Worm (Caenorhabditis elegans) whole organism, young adult: Measurements from ENCODE around the gene C44B7.7.

Experiments used
- B0261.1 ChIP-seq: sonication (generic microtip); optimal IDR thresholded peaks from 2 replicates; lab custom pipeline; 2016; ENCODE audit warnings: mild to moderate bottlenecking, missing genetic modification characterization, moderate library complexity, missing compliant biosample characterization
- C06A6.2 ChIP-seq: fragments of 200-800 bp; sonication (Bioruptor generic); conservative IDR thresholded peaks from 2 replicates; pipeline ENCODE4 v1.3.6; 2022; ENCODE audit warnings: missing genetic modification characterization, missing compliant biosample characterization
- C17E4.6 ChIP-seq: fragments of 200-800 bp; sonication (Bioruptor generic); IDR thresholded peaks from 2 replicates; pipeline ENCODE4 v1.3.6; 2022; ENCODE audit warnings: missing genetic modification reagents, missing genetic modification characterization, missing compliant biosample characterization
- D2030.7 ChIP-seq: fragments of 200-800 bp; sonication (Bioruptor generic); IDR thresholded peaks from 2 replicates; pipeline ENCODE4 v1.3.6; 2022; ENCODE audit warnings: missing genetic modification reagents, missing genetic modification characterization, missing compliant biosample characterization
- F22D6.2 ChIP-seq: sonication (generic microtip); optimal IDR thresholded peaks from 2 replicates; lab custom pipeline; 2016; ENCODE audit warnings: mild to moderate bottlenecking, missing genetic modification characterization, missing compliant biosample characterization
- F49E8.2 ChIP-seq: sonication (generic microtip); optimal IDR thresholded peaks from 3 replicates; lab custom pipeline; 2017; ENCODE audit warnings: missing genetic modification characterization, mild to moderate bottlenecking, missing compliant biosample characterization, antibody characterized with exemption, moderate library complexity; ENCODE audit not compliant: insufficient read depth
- F55B11.4 ChIP-seq: sonication (generic microtip); optimal IDR thresholded peaks from 2 replicates; lab custom pipeline; 2016; ENCODE audit warnings: missing compliant biosample characterization, missing genetic modification characterization, borderline replicate concordance; ENCODE audit not compliant: insufficient read depth
- K12H6.12 ChIP-seq: fragments of 200-800 bp; sonication (Bioruptor generic); optimal IDR thresholded peaks from 2 replicates; lab custom pipeline; 2018; ENCODE audit warnings: mild to moderate bottlenecking, missing genetic modification characterization, missing compliant biosample characterization
- Y53F4B.3 ChIP-seq: fragments of 200-800 bp; sonication (Bioruptor generic); IDR thresholded peaks from 2 replicates; pipeline ENCODE4 v1.3.6; 2022; ENCODE audit warnings: missing genetic modification reagents, missing genetic modification characterization, missing compliant biosample characterization
- Y53G8AR.9 ChIP-seq: fragments of 200-800 bp; sonication (Bioruptor generic); conservative IDR thresholded peaks from 2 replicates; pipeline ENCODE4 v1.3.6; 2022; ENCODE audit warnings: missing genetic modification reagents, missing genetic modification characterization, missing compliant biosample characterization
- ama-1 ChIP-seq, 3 experiments: fragments of 150-350 bp in 1 of 3; sonication (generic microtip) in 2 of 3; optimal IDR thresholded peaks; 2 replicates each; lab custom pipeline; 2014 to 2018; ENCODE audit warnings: missing biosample characterization in 2 of 3, missing genetic modification characterization in 2 of 3, missing genetic modification reagents in 2 of 3
- aptf-2 ChIP-seq: fragments of 200-800 bp; sonication (Bioruptor generic); conservative IDR thresholded peaks from 2 replicates; pipeline ENCODE4 v1.3.6; 2022; ENCODE audit warnings: missing genetic modification reagents, missing genetic modification characterization, missing compliant biosample characterization
- atf-7 ChIP-seq: sonication (generic microtip); optimal IDR thresholded peaks from 2 replicates; lab custom pipeline; 2017; ENCODE audit warnings: mild to moderate bottlenecking, missing genetic modification characterization, missing compliant biosample characterization
- attf-5 ChIP-seq: fragments of 200-800 bp; sonication (Bioruptor generic); optimal IDR thresholded peaks from 2 replicates; lab custom pipeline; 2018; ENCODE audit warnings: mild to moderate bottlenecking, missing genetic modification characterization, missing compliant biosample characterization
- bed-1 ChIP-seq: fragments of 200-800 bp; sonication (Bioruptor generic); IDR thresholded peaks from 2 replicates; pipeline ENCODE4 v1.3.6; 2022; ENCODE audit warnings: missing genetic modification reagents, missing genetic modification characterization, missing compliant biosample characterization
- ceh-100 ChIP-seq: fragments of 200-800 bp; sonication (Bioruptor generic); IDR thresholded peaks from 2 replicates; pipeline ENCODE4 v1.3.6; 2022; ENCODE audit warnings: missing genetic modification reagents, missing genetic modification characterization, missing compliant biosample characterization
- ceh-58 ChIP-seq: fragments of 200-800 bp; sonication (Bioruptor generic); IDR thresholded peaks from 2 replicates; pipeline ENCODE4 v1.3.6; 2022; ENCODE audit warnings: missing genetic modification characterization, missing compliant biosample characterization
- chd-7 ChIP-seq: sonication (generic microtip); optimal IDR thresholded peaks from 2 replicates; lab custom pipeline; 2016; ENCODE audit warnings: mild to moderate bottlenecking, missing genetic modification characterization, moderate library complexity, missing compliant biosample characterization
- efl-1 ChIP-seq: fragments of 150-350 bp; optimal IDR thresholded peaks from 2 replicates; lab custom pipeline; 2014; ENCODE audit warnings: missing biosample characterization, missing genetic modification reagents, missing genetic modification characterization
- hlh-26 ChIP-seq: fragments of 200-800 bp; sonication (Bioruptor generic); conservative IDR thresholded peaks from 2 replicates; pipeline ENCODE4 v1.3.6; 2022; ENCODE audit warnings: missing genetic modification reagents, missing genetic modification characterization, missing compliant biosample characterization
- hmg-1.2 ChIP-seq: fragments of 200-800 bp; sonication (Bioruptor generic); IDR thresholded peaks from 2 replicates; pipeline ENCODE4 v1.3.6; 2022; ENCODE audit warnings: missing genetic modification reagents, missing genetic modification characterization, missing compliant biosample characterization
- hmg-20 ChIP-seq: fragments of 200-800 bp; sonication (Bioruptor generic); IDR thresholded peaks from 2 replicates; pipeline ENCODE4 v1.3.6; 2022; ENCODE audit warnings: missing genetic modification reagents, missing genetic modification characterization, missing compliant biosample characterization
- lin-26 ChIP-seq: fragments of 200-800 bp; sonication (Bioruptor generic); IDR thresholded peaks from 2 replicates; pipeline ENCODE4 v1.3.6; 2022; ENCODE audit warnings: missing genetic modification reagents, missing genetic modification characterization, missing compliant biosample characterization
- lin-35 ChIP-seq, 3 experiments: fragments of 150-350 bp in 2 of 3; sonication (generic microtip) in 1 of 3; optimal IDR thresholded peaks; 2 replicates each; lab custom pipeline; 2014 to 2018; ENCODE audit warnings: missing biosample characterization in 3 of 3, missing genetic modification characterization in 3 of 3, missing genetic modification reagents in 3 of 3
- lsl-1 ChIP-seq: fragments of 200-800 bp; sonication (Bioruptor generic); optimal IDR thresholded peaks from 2 replicates; lab custom pipeline; 2018; ENCODE audit warnings: mild to moderate bottlenecking, missing genetic modification characterization, moderate library complexity, missing compliant biosample characterization
- madf-10 ChIP-seq: sonication (generic microtip); optimal IDR thresholded peaks from 2 replicates; lab custom pipeline; 2016; ENCODE audit warnings: mild to moderate bottlenecking, missing genetic modification characterization, missing compliant biosample characterization
- madf-3 ChIP-seq: fragments of 200-800 bp; sonication (Bioruptor generic); IDR thresholded peaks from 2 replicates; pipeline ENCODE4 v1.3.6; 2022; ENCODE audit warnings: missing genetic modification reagents, missing genetic modification characterization, missing compliant biosample characterization
- madf-6 ChIP-seq: fragments of 200-800 bp; sonication (Bioruptor generic); IDR thresholded peaks from 2 replicates; pipeline ENCODE4 v1.3.6; 2022; ENCODE audit warnings: missing genetic modification reagents, missing genetic modification characterization, missing compliant biosample characterization
- mcd-1 ChIP-seq: fragments of 200-800 bp; sonication (Bioruptor generic); IDR thresholded peaks from 2 replicates; pipeline ENCODE4 v1.3.6; 2022; ENCODE audit warnings: missing genetic modification reagents, missing genetic modification characterization, missing compliant biosample characterization
- mel-28 ChIP-seq: sonication (generic microtip); optimal IDR thresholded peaks from 2 replicates; lab custom pipeline; 2016; ENCODE audit warnings: borderline replicate concordance, mild to moderate bottlenecking, missing genetic modification characterization, missing compliant biosample characterization
- mxl-1 ChIP-seq: sonication (generic microtip); optimal IDR thresholded peaks from 2 replicates; lab custom pipeline; 2016; ENCODE audit warnings: missing genetic modification characterization, missing compliant biosample characterization
- nfyb-1 ChIP-seq: fragments of 200-800 bp; sonication (Bioruptor generic); IDR thresholded peaks from 2 replicates; pipeline ENCODE4 v1.3.6; 2022; ENCODE audit warnings: missing genetic modification reagents, missing genetic modification characterization, missing compliant biosample characterization
- nhr-179 ChIP-seq: sonication (generic microtip); optimal IDR thresholded peaks from 2 replicates; lab custom pipeline; 2016; ENCODE audit warnings: mild to moderate bottlenecking, missing genetic modification characterization, missing compliant biosample characterization
- nhr-80 ChIP-seq: sonication (generic microtip); optimal IDR thresholded peaks from 2 replicates; lab custom pipeline; 2016; ENCODE audit warnings: missing genetic modification characterization, missing compliant biosample characterization
- rec-8 ChIP-seq, 2 experiments: sonication (generic microtip); optimal IDR thresholded peaks; 2 replicates each; lab custom pipeline; 2016; ENCODE audit warnings: mild to moderate bottlenecking in 2 of 2, missing genetic modification characterization in 2 of 2, missing genetic modification reagents in 2 of 2, missing genotype in 2 of 2, missing biosample characterization in 1 of 2, missing compliant biosample characterization in 1 of 2, moderate library complexity in 1 of 2
- sdz-38 ChIP-seq: sonication (generic microtip); optimal IDR thresholded peaks from 2 replicates; lab custom pipeline; 2016; ENCODE audit warnings: missing genotype, missing genetic modification characterization, missing compliant biosample characterization
- snpc-1.1 ChIP-seq: sonication (generic microtip); optimal IDR thresholded peaks from 2 replicates; lab custom pipeline; 2017; ENCODE audit warnings: missing genetic modification characterization, mild to moderate bottlenecking, missing compliant biosample characterization, antibody characterized with exemption, moderate library complexity, missing genotype, missing genetic modification reagents; ENCODE audit not compliant: insufficient read depth
- snpc-3.4 ChIP-seq: sonication (generic microtip); optimal IDR thresholded peaks from 2 replicates; lab custom pipeline; 2017; ENCODE audit warnings: missing genetic modification characterization, mild to moderate bottlenecking, missing compliant biosample characterization, antibody characterized with exemption, moderate library complexity, missing genotype, missing genetic modification reagents
- snpc-4 ChIP-seq, 5 experiments: fragments of 150-350 bp in 1 of 5; sonication (generic microtip) in 4 of 5; optimal IDR thresholded peaks; 2 replicates each; lab custom pipeline; 2014 to 2018; ENCODE audit warnings: missing genetic modification characterization in 5 of 5, missing biosample characterization in 3 of 5, antibody characterized with exemption in 2 of 5, mild to moderate bottlenecking in 2 of 5, missing compliant biosample characterization in 2 of 5, missing genotype in 2 of 5, moderate library complexity in 2 of 5, missing genetic modification reagents in 1 of 5
- sptf-2 ChIP-seq: fragments of 200-800 bp; sonication (Bioruptor generic); optimal IDR thresholded peaks from 2 replicates; lab custom pipeline; 2018; ENCODE audit warnings: mild to moderate bottlenecking, missing genetic modification characterization, missing compliant biosample characterization
- tbp1 ChIP-seq: fragments of 200-800 bp; sonication (Bioruptor generic); optimal IDR thresholded peaks from 2 replicates; lab custom pipeline; 2018; ENCODE audit warnings: mild to moderate bottlenecking, missing genetic modification characterization, missing compliant biosample characterization
- xnd-1 ChIP-seq: sonication (generic microtip); optimal IDR thresholded peaks from 2 replicates; lab custom pipeline; 2016; ENCODE audit warnings: missing genotype, missing genetic modification reagents, missing genetic modification characterization, missing compliant biosample characterization
- zfh-2 ChIP-seq: fragments of 200-800 bp; sonication (Bioruptor generic); conservative IDR thresholded peaks from 2 replicates; pipeline ENCODE4 v1.3.6; 2022; ENCODE audit warnings: missing genetic modification reagents, missing genetic modification characterization, missing compliant biosample characterization
- ztf-18 ChIP-seq: sonication (generic microtip); optimal IDR thresholded peaks from 2 replicates; lab custom pipeline; 2016; ENCODE audit warnings: missing genotype, mild to moderate bottlenecking, missing genetic modification characterization, missing compliant biosample characterization
- ztf-28 ChIP-seq: fragments of 200-800 bp; sonication (Bioruptor generic); IDR thresholded peaks from 2 replicates; pipeline ENCODE4 v1.3.6; 2022; ENCODE audit warnings: missing genetic modification reagents, missing genetic modification characterization, missing compliant biosample characterization
- ztf-3 ChIP-seq: fragments of 200-800 bp; sonication (Bioruptor generic); optimal IDR thresholded peaks from 2 replicates; lab custom pipeline; 2018; ENCODE audit warnings: mild to moderate bottlenecking, missing genetic modification characterization, missing compliant biosample characterization
- ztf-6 ChIP-seq: fragments of 200-800 bp; sonication (Bioruptor generic); IDR thresholded peaks from 2 replicates; pipeline ENCODE4 v1.3.6; 2022; ENCODE audit warnings: missing genetic modification reagents, missing genetic modification characterization, missing compliant biosample characterization

Gene C44B7.7

DNA sequence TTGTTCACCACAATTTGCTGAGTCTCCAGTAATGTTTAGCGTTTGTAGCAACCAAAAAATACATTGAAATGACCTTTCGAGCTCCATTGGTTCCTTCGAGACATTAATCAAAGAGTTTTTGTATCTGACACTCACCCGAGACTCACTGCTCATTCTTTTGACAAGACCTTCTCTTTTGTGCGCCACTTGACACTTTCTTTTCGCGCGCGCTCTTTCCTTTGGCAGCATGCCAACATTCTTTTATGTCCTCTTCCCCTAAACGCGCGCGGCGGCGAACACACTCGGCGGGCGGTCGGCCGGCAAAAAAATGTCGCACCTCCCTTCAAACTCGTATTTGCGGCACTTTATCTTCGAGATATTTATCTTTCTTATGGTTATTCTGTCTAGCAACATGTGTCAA is 36.3 kb downstream of the C44B7.7 start:
- TF ChIP-seq F49E8.2 = no peak
- no peak for TF ChIP-seq rec-8 (tag; optimal IDR thresholded peaks at IDR 0.05; lab: Kevin White, UChicago)
- no peak for TF ChIP-seq nhr-80 (tag; lab: Kevin White, UChicago)
- TF ChIP-seq nfyb-1 (GFP tag; lab: Robert Waterston, UW) = 0 out of 2 replicates have a peak, but pooled peaks have one; percentile 11
- TF ChIP-seq ztf-18 (tag; lab: Kevin White, UChicago) = no peak
- TF ChIP-seq mel-28 = no peak
- peak; percentile 69 for TF ChIP-seq madf-6
- no peak for TF ChIP-seq B0261.1 (tag; lab: Kevin White, UChicago)
- no peak for TF ChIP-seq lin-35 (GFP tag; optimal IDR thresholded peaks at IDR 0.05; lab: Kevin White, UChicago)
- no peak for TF ChIP-seq aptf-2 (GFP tag; lab: Robert Waterston, UW)
- no peak for TF ChIP-seq sptf-2 (GFP tag; lab: Kevin White, UChicago)
- no peak for TF ChIP-seq hlh-26 (GFP tag; lab: Robert Waterston, UW)
- TF ChIP-seq ama-1 (optimal IDR thresholded peaks at IDR 0.05; lab: Kevin White, UChicago) = no peak
- no peak for TF ChIP-seq ama-1 (GFP tag; optimal IDR thresholded peaks at IDR 0.05; lab: Kevin White, UChicago)
- TF ChIP-seq D2030.7 (GFP tag; lab: Robert Waterston, UW) = 0 out of 2 replicates have a peak, but pooled peaks have one; percentile 19
- TF ChIP-seq snpc-1.1 (tag; lab: Kevin White, UChicago) = no peak
- no peak for TF ChIP-seq mxl-1
- no peak for TF ChIP-seq ztf-6 (GFP tag; lab: Robert Waterston, UW)
- no peak for TF ChIP-seq lin-26 (GFP tag; lab: Robert Waterston, UW)
- no peak for TF ChIP-seq Y53F4B.3
- no peak for TF ChIP-seq ceh-100 (GFP tag; lab: Robert Waterston, UW)
- no peak for TF ChIP-seq snpc-4 (GFP tag; optimal IDR thresholded peaks at IDR 0.05; lab: Kevin White, UChicago)
- no peak for TF ChIP-seq snpc-4 (tag; optimal IDR thresholded peaks at IDR 0.05; lab: Kevin White, UChicago)
- TF ChIP-seq bed-1 = no peak
- TF ChIP-seq hmg-1.2 (GFP tag; lab: Robert Waterston, UW) = no peak
- TF ChIP-seq mcd-1 (GFP tag; lab: Robert Waterston, UW) = peak; percentile 27; the same call in 1 of the 2 replicates
- no peak for TF ChIP-seq hmg-20
- no peak for TF ChIP-seq ceh-58 (GFP tag; lab: Robert Waterston, UW)
- no peak for TF ChIP-seq sdz-38 (tag; lab: Kevin White, UChicago)
- no peak for TF ChIP-seq tbp1 (GFP tag; lab: Kevin White, UChicago)
- no peak for TF ChIP-seq K12H6.12 (tag; lab: Kevin White, UChicago)
- TF ChIP-seq nhr-179 (tag; lab: Kevin White, UChicago) = no peak
- peak; percentile 67; the same call in 1 of the 2 replicates for TF ChIP-seq madf-3 (GFP tag; lab: Robert Waterston, UW)
- TF ChIP-seq C17E4.6 (GFP tag; lab: Robert Waterston, UW) = no peak
- no peak for TF ChIP-seq Y53G8AR.9 (GFP tag; lab: Robert Waterston, UW)
- TF ChIP-seq C06A6.2 (GFP tag; lab: Robert Waterston, UW) = no peak
- TF ChIP-seq ztf-28 (GFP tag; lab: Robert Waterston, UW) = no peak
- TF ChIP-seq efl-1 = peak; percentile 53
- TF ChIP-seq madf-10 (tag; lab: Kevin White, UChicago) = peak; percentile 96
- TF ChIP-seq xnd-1 (tag; lab: Kevin White, UChicago) = peak; percentile 19
- TF ChIP-seq chd-7 (tag; lab: Kevin White, UChicago) = no peak
- no peak for TF ChIP-seq snpc-3.4
- no peak for TF ChIP-seq ztf-3 (GFP tag; lab: Kevin White, UChicago)
- no peak for TF ChIP-seq lsl-1
- no peak for TF ChIP-seq attf-5
- no peak for TF ChIP-seq atf-7 (tag; lab: Kevin White, UChicago)
- TF ChIP-seq zfh-2 (GFP tag; lab: Robert Waterston, UW) = peak; percentile 71
- no peak for TF ChIP-seq F22D6.2 (tag; lab: Kevin White, UChicago)
- no peak for TF ChIP-seq F55B11.4 (tag; lab: Kevin White, UChicago)
